Worm (Caenorhabditis elegans): ENCODE measurements around the gene ipla-3.

ipla-3 gene

ce11 chrV:20758106-20758505 lies 29.0 kb upstream of the ipla-3 start:
- TF ChIP-seq ceh-8 (GFP tag; optimal IDR thresholded peaks at IDR 0.05) (no peak), efl-1 (optimal IDR thresholded peaks at IDR 0.05) (no peak), efl-1 (GFP tag; optimal IDR thresholded peaks at IDR 0.05 in 1 of 2) (peak in 1 of 2 experiments; percentile 75)

- TF ChIP-seq ceh-63 (GFP tag; optimal IDR thresholded peaks at IDR 0.05): no peak
- no peak for TF ChIP-seq tlp-1 (tag; optimal IDR thresholded peaks at IDR 0.05)
- TF ChIP-seq ztf-4 (tag; optimal IDR thresholded peaks at IDR 0.05): no peak
- TF ChIP-seq egl-13 (tag; optimal IDR thresholded peaks at IDR 0.05): no peak
- TF ChIP-seq lin-39 (tag; optimal IDR thresholded peaks at IDR 0.05): no peak
- no peak for TF ChIP-seq nhr-19 (GFP tag; conservative IDR thresholded peaks at IDR 0.05)
- no peak for TF ChIP-seq egl-27 (tag; optimal IDR thresholded peaks at IDR 0.05)
- no peak for TF ChIP-seq efl-3 (GFP tag; optimal IDR thresholded peaks at IDR 0.05)
- TF ChIP-seq nhr-84 (tag; optimal IDR thresholded peaks at IDR 0.05): no peak
- TF ChIP-seq nhr-90 (tag; optimal IDR thresholded peaks at IDR 0.05; ENCODE audit: poor library complexity): no peak
These were observed 28.2 kb upstream of the ipla-3 start for ce11 chrV:20757255-20757654.

ce11 chrV:20756385-20756996 lies 27.4 kb upstream of the ipla-3 start:
- TF ChIP-seq mdl-1 (tag; optimal IDR thresholded peaks at IDR 0.05): peak in 1 of 2 experiments; percentile 22
- peak; percentile 26 for TF ChIP-seq lin-14 (GFP tag; optimal IDR thresholded peaks at IDR 0.05)
- no peak for TF ChIP-seq zip-4 (GFP tag; optimal IDR thresholded peaks at IDR 0.05)

- no peak for TF ChIP-seq skn-1 (tag; optimal IDR thresholded peaks at IDR 0.05)
- TF ChIP-seq pag-3 (tag; optimal IDR thresholded peaks at IDR 0.05; ENCODE audit: borderline replicate concordance, insufficient read depth): no peak
- TF ChIP-seq lir-3 (tag; optimal IDR thresholded peaks at IDR 0.05; ENCODE audit: poor library complexity): no peak
- TF ChIP-seq zag-1 (tag; optimal IDR thresholded peaks at IDR 0.05): no peak
- TF ChIP-seq fkh-10 (GFP tag; optimal IDR thresholded peaks at IDR 0.05): no peak
- no peak for TF ChIP-seq ceh-90 (tag; optimal IDR thresholded peaks at IDR 0.05)
- TF ChIP-seq ama-1 (optimal IDR thresholded peaks at IDR 0.05): no peak
- no peak for TF ChIP-seq vab-15 (tag; optimal IDR thresholded peaks at IDR 0.05)
- TF ChIP-seq efl-1 (optimal IDR thresholded peaks at IDR 0.05): no peak
- TF ChIP-seq efl-1 (GFP tag; optimal IDR thresholded peaks at IDR 0.05 in 1 of 2): no peak
- no peak for TF ChIP-seq lin-39 (tag; optimal IDR thresholded peaks at IDR 0.05)
- no peak for TF ChIP-seq elt-3 (tag; optimal IDR thresholded peaks at IDR 0.05)
- no peak for TF ChIP-seq swsn-7 (tag; optimal IDR thresholded peaks at IDR 0.05)
- no peak for TF ChIP-seq ces-1 (GFP tag; optimal IDR thresholded peaks at IDR 0.05)
- no peak for TF ChIP-seq ceh-63 (GFP tag; optimal IDR thresholded peaks at IDR 0.05)
These were observed 26.4 kb upstream of the ipla-3 start for ce11 chrV:20755494-20755893.

- TF ChIP-seq nhr-85 (tag) (peak; percentile 24), elt-2 (tag; optimal IDR thresholded peaks at IDR 0.05) (peak; percentile 16), zag-1 (tag; optimal IDR thresholded peaks at IDR 0.05) (no peak), elt-3 (tag; optimal IDR thresholded peaks at IDR 0.05) (no peak), pqm-1 (tag; optimal IDR thresholded peaks at IDR 0.05) (no peak), ceh-8 (GFP tag; optimal IDR thresholded peaks at IDR 0.05) (no peak), mef-2 (tag; optimal IDR thresholded peaks at IDR 0.05) (no peak), vab-15 (tag; optimal IDR thresholded peaks at IDR 0.05) (no peak), sox-4 (tag; optimal IDR thresholded peaks at IDR 0.05) (no peak), lin-13 (GFP tag; optimal IDR thresholded peaks at IDR 0.05) (no peak), nhr-84 (tag; optimal IDR thresholded peaks at IDR 0.05) (no peak), lin-14 (GFP tag; optimal IDR thresholded peaks at IDR 0.05) (peak; percentile 25), C16A3.4 (tag; optimal IDR thresholded peaks at IDR 0.05) (no peak)
These were observed 24.9 kb upstream of the ipla-3 start for ce11 chrV:20753838-20754503.
